Worm (Caenorhabditis elegans) whole organism, L2 larva: ENCODE results near the gene ptr-14.

Experiments
- ceh-82 ChIP-seq: fragments of 150-350 bp; optimal IDR thresholded peaks from 2 replicates; lab custom pipeline; 2014; ENCODE audit warnings: missing biosample characterization, missing genetic modification characterization
- crh-2 ChIP-seq: sonication (generic microtip); optimal IDR thresholded peaks from 2 replicates; lab custom pipeline; 2017; ENCODE audit warnings: missing biosample characterization, missing genetic modification characterization
- gmeb-1 ChIP-seq: fragments of 150-350 bp; optimal IDR thresholded peaks from 2 replicates; lab custom pipeline; 2014; ENCODE audit warnings: missing biosample characterization, missing genetic modification characterization
- lin-13 ChIP-seq: fragments of 150-350 bp; optimal IDR thresholded peaks from 2 replicates; lab custom pipeline; 2014; ENCODE audit warnings: missing biosample characterization, missing genetic modification reagents, missing genetic modification characterization
- lin-39 ChIP-seq: fragments of 150-350 bp; optimal IDR thresholded peaks from 2 replicates; lab custom pipeline; 2014; ENCODE audit warnings: missing biosample characterization, missing genetic modification reagents, missing genetic modification characterization
- nhr-129 ChIP-seq: fragments of 150-350 bp; optimal IDR thresholded peaks from 2 replicates; lab custom pipeline; 2014; ENCODE audit warnings: missing biosample characterization, missing genetic modification characterization
- nhr-23 ChIP-seq: fragments of 150-350 bp; optimal IDR thresholded peaks from 2 replicates; lab custom pipeline; 2014; ENCODE audit warnings: missing biosample characterization, missing genetic modification reagents, missing genetic modification characterization
- skn-1 ChIP-seq: sonication (generic microtip); optimal IDR thresholded peaks from 2 replicates; lab custom pipeline; 2017; ENCODE audit warnings: missing biosample characterization, missing genetic modification characterization
- snpc-4 ChIP-seq: fragments of 150-350 bp; optimal IDR thresholded peaks from 2 replicates; lab custom pipeline; 2014; ENCODE audit warnings: missing biosample characterization, missing genetic modification characterization
- unc-39 ChIP-seq: fragments of 150-350 bp; optimal IDR thresholded peaks from 2 replicates; lab custom pipeline; 2014; ENCODE audit warnings: missing biosample characterization, missing genetic modification characterization
- unc-62 ChIP-seq: fragments of 150-350 bp; optimal IDR thresholded peaks from 2 replicates; lab custom pipeline; 2014; ENCODE audit warnings: missing biosample characterization, missing genetic modification reagents, missing genetic modification characterization
- zag-1 ChIP-seq: fragments of 150-350 bp; optimal IDR thresholded peaks from 2 replicates; lab custom pipeline; 2014; ENCODE audit warnings: missing biosample characterization, missing genetic modification characterization

- no peak for TF ChIP-seq unc-62 (GFP tag; lab: Kevin White, UChicago)
- no peak for TF ChIP-seq lin-39 (tag; lab: Kevin White, UChicago)
- no peak for TF ChIP-seq nhr-23
- no peak for TF ChIP-seq unc-39 (tag; lab: Kevin White, UChicago)
- no peak for TF ChIP-seq lin-13
- no peak for TF ChIP-seq skn-1 (tag; lab: Kevin White, UChicago)
- no peak for TF ChIP-seq snpc-4 (tag; lab: Kevin White, UChicago)
- TF ChIP-seq crh-2 (tag; lab: Kevin White, UChicago) = no peak
- no peak for TF ChIP-seq ceh-82 (tag; lab: Kevin White, UChicago)
- TF ChIP-seq zag-1 (tag; lab: Kevin White, UChicago) = no peak
- TF ChIP-seq nhr-129 (tag; lab: Kevin White, UChicago) = no peak
- no peak for TF ChIP-seq gmeb-1
Observed at ce11 chrIV:10668561-10668960, 53.3 kb downstream of the ptr-14 start.
